1 fruit fly cellular context compared by ENCODE assay signal in the genomic region with DNA sequence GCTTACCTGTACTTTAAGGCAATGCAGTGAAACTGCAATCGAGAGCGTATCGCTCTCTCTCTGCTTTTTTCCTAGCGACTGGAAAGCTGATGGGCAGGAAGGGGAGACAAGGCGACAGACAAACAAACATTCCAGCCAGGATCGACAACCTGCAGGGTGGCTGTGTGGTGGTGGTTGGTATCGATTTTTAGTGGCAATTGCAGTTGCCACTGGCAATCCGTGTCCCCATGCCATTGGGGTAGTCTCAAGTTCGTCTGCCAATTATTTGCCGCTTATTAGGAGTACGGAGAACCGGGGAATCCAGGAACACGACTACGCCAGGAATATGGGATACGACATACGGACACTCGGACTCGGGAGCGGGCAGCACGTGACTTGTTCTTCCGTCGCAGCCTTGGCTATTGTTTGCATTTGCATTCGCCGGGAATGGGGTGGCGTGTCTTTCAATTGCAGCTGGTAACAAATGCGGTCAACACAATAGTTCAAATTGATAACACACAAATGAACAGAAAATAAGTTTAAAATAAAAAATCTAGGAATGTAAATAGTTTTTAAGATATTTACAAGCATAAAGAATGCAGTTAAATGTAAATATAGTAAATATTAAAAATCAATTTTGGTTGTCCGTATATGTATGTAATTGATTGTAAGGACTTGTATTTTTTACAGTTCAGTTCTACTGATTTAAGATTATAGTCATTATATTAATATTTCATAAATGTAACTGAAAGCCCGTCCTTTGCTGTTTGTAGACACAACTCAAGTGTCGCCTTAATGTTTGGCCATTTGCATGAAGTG.
TF ChIP-seq lines count a peak whose summit lies in the region.

No protein-coding gene starts in this region.

TF ChIP-seq in whole organism, embryonic, 481 proteins besides CTCF, POLR2A, EP300 and RAD21 (continued from another document and continues in another):
- TF ChIP-seq Jarid2 (GFP tag; optimal IDR thresholded peaks at IDR 0.05; lab: Kevin White, UChicago) (no peak), toy (GFP tag; IDR thresholded peaks at IDR 0.05; lab: Robert Waterston, UW) (no peak), CG12299 (tag; optimal IDR thresholded peaks at IDR 0.05; lab: Kevin White, UChicago) (no peak), Scr (GFP tag; IDR thresholded peaks at IDR 0.05; lab: Robert Waterston, UW; ENCODE audit: partially characterized antibody) (no peak), aop (GFP tag; IDR thresholded peaks at IDR 0.05; lab: Robert Waterston, UW) (no peak), HHEX (GFP tag; optimal IDR thresholded peaks at IDR 0.05; lab: Kevin White, UChicago) (no peak), B-H2 (GFP tag; optimal IDR thresholded peaks at IDR 0.05; lab: Kevin White, UChicago) (no peak), knrl (GFP tag; IDR thresholded peaks at IDR 0.05; lab: Robert Waterston, UW; ENCODE audit: partially characterized antibody) (no peak), CG17912 (GFP tag; optimal IDR thresholded peaks at IDR 0.05; lab: Kevin White, UChicago) (no peak), CG6689 (GFP tag; IDR thresholded peaks at IDR 0.05; lab: Robert Waterston, UW) (no peak), lola (GFP tag; optimal IDR thresholded peaks at IDR 0.05; lab: Kevin White, UChicago) (peak in 1 of 3 experiments; percentile 9), Oaz (GFP tag; IDR thresholded peaks at IDR 0.05; lab: Robert Waterston, UW) (no peak), CG9727 (GFP tag; optimal IDR thresholded peaks at IDR 0.05; lab: Kevin White, UChicago) (no peak), CG8089 (GFP tag; optimal IDR thresholded peaks at IDR 0.05; lab: Kevin White, UChicago) (no peak), Gsc (GFP tag; IDR thresholded peaks at IDR 0.05; lab: Robert Waterston, UW) (no peak), fd3F (GFP tag; optimal IDR thresholded peaks at IDR 0.05; lab: Kevin White, UChicago) (no peak), CG8281 (tag; optimal IDR thresholded peaks at IDR 0.05; lab: Kevin White, UChicago) (no peak), CG5180 (GFP tag; optimal IDR thresholded peaks at IDR 0.05; lab: Kevin White, UChicago) (no peak), Hr78 (GFP tag; optimal IDR thresholded peaks at IDR 0.05; lab: Kevin White, UChicago) (no peak), danr (GFP tag; IDR thresholded peaks at IDR 0.05; lab: Robert Waterston, UW) (no peak), CG3281 (GFP tag; optimal IDR thresholded peaks at IDR 0.05; lab: Kevin White, UChicago) (no peak), z (GFP tag; IDR thresholded peaks at IDR 0.05; lab: Robert Waterston, UW) (no peak), gsb-n (tag; optimal IDR thresholded peaks at IDR 0.05; lab: Kevin White, UChicago) (no peak), CG14014 (GFP tag; IDR thresholded peaks at IDR 0.05; lab: Robert Waterston, UW) (no peak), Atf3 (GFP tag; optimal IDR thresholded peaks at IDR 0.05; lab: Kevin White, UChicago) (no peak), CG14667 (GFP tag; IDR thresholded peaks at IDR 0.05; lab: Robert Waterston, UW) (no peak), Dll (GFP tag; IDR thresholded peaks at IDR 0.05; lab: Robert Waterston, UW; ENCODE audit: partially characterized antibody) (no peak), CG2678 (tag; optimal IDR thresholded peaks at IDR 0.05; lab: Kevin White, UChicago) (peak; percentile 54), CG8924 (tag; optimal IDR thresholded peaks at IDR 0.05; lab: Kevin White, UChicago) (peak; percentile 37), HmgD (GFP tag; optimal IDR thresholded peaks at IDR 0.05; lab: Kevin White, UChicago) (no peak), bowl (GFP tag; IDR thresholded peaks at IDR 0.05; lab: Robert Waterston, UW) (no peak), CG14965 (GFP tag; optimal IDR thresholded peaks at IDR 0.05; lab: Kevin White, UChicago; ENCODE audit: borderline replicate concordance) (no peak), CG30431 (GFP tag; optimal IDR thresholded peaks at IDR 0.05; lab: Kevin White, UChicago) (no peak), gcm (GFP tag; optimal IDR thresholded peaks at IDR 0.05; lab: Kevin White, UChicago) (no peak), tap (tag; optimal IDR thresholded peaks at IDR 0.05; lab: Kevin White, UChicago) (no peak), CG5245 (GFP tag; optimal IDR thresholded peaks at IDR 0.05; lab: Kevin White, UChicago) (no peak), Vsx1 (GFP tag; optimal IDR thresholded peaks at IDR 0.05; lab: Kevin White, UChicago) (no peak), CG4328 (GFP tag; optimal IDR thresholded peaks at IDR 0.05; lab: Kevin White, UChicago) (no peak), GATAe (GFP tag; conservative IDR thresholded peaks at IDR 0.05; lab: Robert Waterston, UW) (no peak), CG16815 (GFP tag; optimal IDR thresholded peaks at IDR 0.05; lab: Kevin White, UChicago) (no peak), cg (GFP tag; optimal IDR thresholded peaks at IDR 0.05; lab: Kevin White, UChicago) (no peak), CG31224 (GFP tag; IDR thresholded peaks at IDR 0.05; lab: Robert Waterston, UW) (no peak), fu2 (GFP tag; optimal IDR thresholded peaks at IDR 0.05; lab: Kevin White, UChicago) (no peak), dimm (GFP tag; IDR thresholded peaks at IDR 0.05; lab: Robert Waterston, UW) (no peak), hb (GFP tag; IDR thresholded peaks at IDR 0.05; lab: Robert Waterston, UW; ENCODE audit: partially characterized antibody) (no peak), tx (GFP tag; optimal IDR thresholded peaks at IDR 0.05; lab: Kevin White, UChicago) (no peak), Dip2 (GFP tag; IDR thresholded peaks at IDR 0.05; lab: Robert Waterston, UW) (no peak), MBD-R2 (GFP tag; IDR thresholded peaks at IDR 0.05; lab: Robert Waterston, UW) (no peak), CG33557 (GFP tag; optimal IDR thresholded peaks at IDR 0.05; lab: Kevin White, UChicago) (no peak), Hmr (GFP tag; optimal IDR thresholded peaks at IDR 0.05; lab: Kevin White, UChicago) (no peak), CG9609 (GFP tag; optimal IDR thresholded peaks at IDR 0.05; lab: Kevin White, UChicago) (no peak), insv (GFP tag; optimal IDR thresholded peaks at IDR 0.05; lab: Kevin White, UChicago) (no peak), CG8944 (GFP tag; optimal IDR thresholded peaks at IDR 0.05; lab: Kevin White, UChicago) (no peak), CG3995 (GFP tag; optimal IDR thresholded peaks at IDR 0.05; lab: Kevin White, UChicago) (no peak), Stat92E (GFP tag; optimal IDR thresholded peaks at IDR 0.05; lab: Kevin White, UChicago) (no peak), fd64A (GFP tag; optimal IDR thresholded peaks at IDR 0.05; lab: Kevin White, UChicago) (no peak), CG2116 (GFP tag; optimal IDR thresholded peaks at IDR 0.05; lab: Kevin White, UChicago) (no peak), onecut (GFP tag; IDR thresholded peaks at IDR 0.05; lab: Robert Waterston, UW) (peak; percentile 95), CG4617 (GFP tag; optimal IDR thresholded peaks at IDR 0.05; lab: Kevin White, UChicago; ENCODE audit: borderline replicate concordance) (no peak), CG13775 (GFP tag; optimal IDR thresholded peaks at IDR 0.05; lab: Kevin White, UChicago) (no peak), CG17328 (GFP tag; IDR thresholded peaks at IDR 0.05; lab: Robert Waterston, UW) (no peak), CG14710 (tag; optimal IDR thresholded peaks at IDR 0.05; lab: Kevin White, UChicago) (peak; percentile 9), CG17385 (GFP tag; optimal IDR thresholded peaks at IDR 0.05; lab: Kevin White, UChicago) (no peak), trh (GFP tag; optimal IDR thresholded peaks at IDR 0.05; lab: Kevin White, UChicago) (no peak), ham (GFP tag; IDR thresholded peaks at IDR 0.05; lab: Robert Waterston, UW) (no peak), Bdp1 (GFP tag; optimal IDR thresholded peaks at IDR 0.05; lab: Kevin White, UChicago) (no peak), bsh (GFP tag; optimal IDR thresholded peaks at IDR 0.05; lab: Kevin White, UChicago) (peak in 1 of 2 experiments; percentile 10), trem (tag; optimal IDR thresholded peaks at IDR 0.05; lab: Kevin White, UChicago) (peak; percentile 47), CG9437 (GFP tag; optimal IDR thresholded peaks at IDR 0.05; lab: Kevin White, UChicago) (no peak), stwl (tag; optimal IDR thresholded peaks at IDR 0.05; lab: Kevin White, UChicago) (no peak), CG31441 (GFP tag; IDR thresholded peaks at IDR 0.05; lab: Robert Waterston, UW) (0 out of 2 replicates have a peak, but pooled peaks have one; percentile 17), CG7987 (GFP tag; optimal IDR thresholded peaks at IDR 0.05; lab: Kevin White, UChicago) (no peak), CG12391 (tag; optimal IDR thresholded peaks at IDR 0.05; lab: Kevin White, UChicago) (peak; percentile 7), CG7839 (tag; optimal IDR thresholded peaks at IDR 0.05; lab: Kevin White, UChicago) (no peak), CG42726 (GFP tag; IDR thresholded peaks at IDR 0.05; lab: Robert Waterston, UW; ENCODE audit: partially characterized antibody) (no peak), CG6254 (GFP tag; optimal IDR thresholded peaks at IDR 0.05; lab: Kevin White, UChicago) (no peak), CG1529 (GFP tag; optimal IDR thresholded peaks at IDR 0.05; lab: Kevin White, UChicago) (no peak), cad (GFP tag; optimal IDR thresholded peaks at IDR 0.05; lab: Kevin White, UChicago) (no peak), otp (GFP tag; IDR thresholded peaks at IDR 0.05; lab: Robert Waterston, UW) (no peak), D19A (tag; optimal IDR thresholded peaks at IDR 0.05; lab: Kevin White, UChicago) (peak; percentile 6), Sin3A (optimal IDR thresholded peaks at IDR 0.05; lab: Kevin White, UChicago) (no peak), CG2199 (GFP tag; IDR thresholded peaks at IDR 0.05; lab: Robert Waterston, UW) (no peak), pb (GFP tag; optimal IDR thresholded peaks at IDR 0.05; lab: Kevin White, UChicago) (no peak), run (tag; optimal IDR thresholded peaks at IDR 0.05; lab: Kevin White, UChicago) (no peak), CG7271 (tag; optimal IDR thresholded peaks at IDR 0.05; lab: Kevin White, UChicago) (no peak), nom (GFP tag; optimal IDR thresholded peaks at IDR 0.05; lab: Kevin White, UChicago) (no peak), C15 (GFP tag; IDR thresholded peaks at IDR 0.05; lab: Robert Waterston, UW) (no peak), nmo (GFP tag; optimal IDR thresholded peaks at IDR 0.05; lab: Kevin White, UChicago) (no peak), mirr (GFP tag; optimal IDR thresholded peaks at IDR 0.05; lab: Kevin White, UChicago) (no peak), CG8290 (GFP tag; optimal IDR thresholded peaks at IDR 0.05; lab: Kevin White, UChicago) (no peak), CG8290 (tag; optimal IDR thresholded peaks at IDR 0.05; lab: Kevin White, UChicago) (no peak), CHES-1-like (GFP tag; optimal IDR thresholded peaks at IDR 0.05; lab: Kevin White, UChicago) (no peak), Dp (GFP tag; optimal IDR thresholded peaks at IDR 0.05; lab: Kevin White, UChicago) (no peak), CG7556 (GFP tag; optimal IDR thresholded peaks at IDR 0.05; lab: Kevin White, UChicago) (peak; percentile 2), Dip3 (GFP tag; optimal IDR thresholded peaks at IDR 0.05; lab: Kevin White, UChicago) (no peak), exex (tag; optimal IDR thresholded peaks at IDR 0.05; lab: Kevin White, UChicago) (no peak), Nf-YA (GFP tag; IDR thresholded peaks at IDR 0.05; lab: Robert Waterston, UW) (no peak), Doc3 (GFP tag; IDR thresholded peaks at IDR 0.05; lab: Robert Waterston, UW; ENCODE audit: partially characterized antibody) (no peak), zen (tag; optimal IDR thresholded peaks at IDR 0.05; lab: Kevin White, UChicago) (no peak), CG10267 (tag; optimal IDR thresholded peaks at IDR 0.05; lab: Kevin White, UChicago) (peak; percentile 59), wor (GFP tag; IDR thresholded peaks at IDR 0.05; lab: Robert Waterston, UW) (no peak), emc (GFP tag; optimal IDR thresholded peaks at IDR 0.05; lab: Kevin White, UChicago) (no peak), CG12104 (GFP tag; optimal IDR thresholded peaks at IDR 0.05; lab: Kevin White, UChicago) (no peak), her (GFP tag; optimal IDR thresholded peaks at IDR 0.05; lab: Kevin White, UChicago) (no peak), Drgx (GFP tag; IDR thresholded peaks at IDR 0.05; lab: Robert Waterston, UW) (no peak), vnd (GFP tag; IDR thresholded peaks at IDR 0.05; lab: Robert Waterston, UW; ENCODE audit: partially characterized antibody) (no peak), ATbp (GFP tag; optimal IDR thresholded peaks at IDR 0.05; lab: Kevin White, UChicago) (peak; percentile 17), CG17359 (tag; optimal IDR thresholded peaks at IDR 0.05; lab: Kevin White, UChicago) (peak; percentile 38), Ssrp (tag; optimal IDR thresholded peaks at IDR 0.05; lab: Kevin White, UChicago) (peak; percentile 10), CG33213 (GFP tag; optimal IDR thresholded peaks at IDR 0.05; lab: Kevin White, UChicago) (no peak), CG8359 (GFP tag; optimal IDR thresholded peaks at IDR 0.05; lab: Kevin White, UChicago; ENCODE audit: borderline replicate concordance) (no peak), CG2889 (GFP tag; IDR thresholded peaks at IDR 0.05; lab: Robert Waterston, UW) (no peak), Max (GFP tag; optimal IDR thresholded peaks at IDR 0.05; lab: Kevin White, UChicago) (no peak), odd (GFP tag; optimal IDR thresholded peaks at IDR 0.05; lab: Kevin White, UChicago) (no peak), fd96Cb (tag; optimal IDR thresholded peaks at IDR 0.05; lab: Kevin White, UChicago) (peak; percentile 33), CG12942 (GFP tag; optimal IDR thresholded peaks at IDR 0.05; lab: Kevin White, UChicago) (no peak), CG4404 (GFP tag; IDR thresholded peaks at IDR 0.05; lab: Robert Waterston, UW) (no peak), CG11504 (tag; optimal IDR thresholded peaks at IDR 0.05; lab: Kevin White, UChicago) (peak; percentile 57), CG10321 (GFP tag; IDR thresholded peaks at IDR 0.05; lab: Robert Waterston, UW) (no peak), CG3163 (GFP tag; optimal IDR thresholded peaks at IDR 0.05; lab: Kevin White, UChicago) (no peak), zen2 (GFP tag; IDR thresholded peaks at IDR 0.05; lab: Robert Waterston, UW; ENCODE audit: partially characterized antibody) (no peak), CG4424 (GFP tag; optimal IDR thresholded peaks at IDR 0.05; lab: Kevin White, UChicago) (no peak), CG11398 (GFP tag; optimal IDR thresholded peaks at IDR 0.05; lab: Kevin White, UChicago) (no peak), CG2120 (GFP tag; optimal IDR thresholded peaks at IDR 0.05; lab: Kevin White, UChicago) (no peak), prd (optimal IDR thresholded peaks at IDR 0.05; lab: Kevin White, UChicago) (no peak), prd (GFP tag; IDR thresholded peaks at IDR 0.05; lab: Robert Waterston, UW) (no peak), CG6813 (GFP tag; optimal IDR thresholded peaks at IDR 0.05; lab: Kevin White, UChicago) (no peak), Fer2 (tag; optimal IDR thresholded peaks at IDR 0.05; lab: Kevin White, UChicago) (no peak)
